Fruit fly (Drosophila melanogaster) whole organism, embryonic: ENCODE results near the gene fln.

Source experiments
- BEAF-32 ChIP-seq: fragments of 200-800 bp; sonication (Bioruptor generic); optimal IDR thresholded peaks from 3 replicates; lab custom pipeline; 2017; ENCODE audit warnings: missing biosample characterization, missing genetic modification characterization, mild to moderate bottlenecking, moderate library complexity, missing genetic modification reagents
- C15 ChIP-seq: fragments of 200-800 bp; sonication (Bioruptor generic); IDR thresholded peaks from 3 replicates; pipeline ENCODE4 v1.3.6; 2022; ENCODE audit warnings: missing biosample characterization, missing genetic modification characterization
- CG10274 ChIP-seq: fragments of 200-800 bp; sonication (Bioruptor generic); optimal IDR thresholded peaks from 3 replicates; lab custom pipeline; 2017; ENCODE audit warnings: missing biosample characterization, mild to moderate bottlenecking, missing genetic modification characterization
- CG10979 ChIP-seq: fragments of 200-800 bp; sonication (Bioruptor generic); optimal IDR thresholded peaks from 2 replicates; lab custom pipeline; 2018; ENCODE audit warnings: missing biosample characterization, mild to moderate bottlenecking, missing genetic modification characterization, moderate library complexity
- CG11085 ChIP-seq: fragments of 200-800 bp; sonication (Bioruptor generic); IDR thresholded peaks from 2 replicates; pipeline ENCODE4 v1.3.6; 2022; ENCODE audit warnings: missing biosample characterization, missing genetic modification characterization
- CG11695 ChIP-seq: fragments of 200-800 bp; sonication (Bioruptor generic); IDR thresholded peaks from 3 replicates; pipeline ENCODE4 v1.3.6; 2022; ENCODE audit warnings: missing biosample characterization, missing genetic modification characterization
- CG12104 ChIP-seq: fragments of 200-800 bp; sonication (Bioruptor generic); optimal IDR thresholded peaks from 3 replicates; lab custom pipeline; 2016; ENCODE audit warnings: missing biosample characterization, missing genetic modification characterization
- CG13296 ChIP-seq: fragments of 200-800 bp; sonication (Bioruptor generic); optimal IDR thresholded peaks from 3 replicates; lab custom pipeline; 2018; ENCODE audit warnings: missing biosample characterization, mild to moderate bottlenecking, missing genetic modification characterization
- CG14050 ChIP-seq: fragments of 200-800 bp; sonication (Bioruptor generic); IDR thresholded peaks from 3 replicates; pipeline ENCODE4 v1.3.6; 2022; ENCODE audit warnings: missing biosample characterization, missing genetic modification characterization
- CG14860 ChIP-seq: fragments of 200-800 bp; sonication (Bioruptor generic); IDR thresholded peaks from 3 replicates; pipeline ENCODE4 v1.3.6; 2022; ENCODE audit warnings: missing biosample characterization, missing genetic modification characterization; ENCODE audit not compliant: partially characterized antibody
- CG1792 ChIP-seq: fragments of 200-800 bp; sonication (Bioruptor generic); optimal IDR thresholded peaks from 2 replicates; lab custom pipeline; 2016; ENCODE audit warnings: missing biosample characterization, missing genetic modification characterization
- CG2875 ChIP-seq: fragments of 200-800 bp; sonication (Bioruptor generic); optimal IDR thresholded peaks from 2 replicates; lab custom pipeline; 2017; ENCODE audit warnings: missing biosample characterization, mild to moderate bottlenecking, missing genetic modification characterization, missing genetic modification reagents
- CG3163 ChIP-seq: fragments of 200-800 bp; sonication (Bioruptor generic); optimal IDR thresholded peaks from 3 replicates; lab custom pipeline; 2016; ENCODE audit warnings: missing biosample characterization, missing genetic modification characterization
- CG32767 ChIP-seq: fragments of 200-800 bp; sonication (Bioruptor generic); IDR thresholded peaks from 2 replicates; pipeline ENCODE4 v1.3.6; 2022; ENCODE audit warnings: missing biosample characterization, missing genetic modification characterization
- CG4424 ChIP-seq: fragments of 200-800 bp; sonication (Bioruptor generic); optimal IDR thresholded peaks from 3 replicates; lab custom pipeline; 2016; ENCODE audit warnings: missing biosample characterization, missing genetic modification characterization
- CG4617 ChIP-seq: fragments of 200-800 bp; sonication (Bioruptor generic); optimal IDR thresholded peaks from 3 replicates; lab custom pipeline; 2016; ENCODE audit warnings: missing biosample characterization, missing genetic modification characterization, borderline replicate concordance
- CG4854 ChIP-seq: fragments of 200-800 bp; sonication (Bioruptor generic); optimal IDR thresholded peaks from 2 replicates; lab custom pipeline; 2016; ENCODE audit warnings: missing biosample characterization, missing genetic modification characterization, inconsistent platforms
- CG5245 ChIP-seq: fragments of 200-800 bp; sonication (Bioruptor generic); optimal IDR thresholded peaks from 3 replicates; lab custom pipeline; 2016; ENCODE audit warnings: missing biosample characterization, missing genetic modification characterization
- CG6175 ChIP-seq: fragments of 200-800 bp; sonication (Bioruptor generic); IDR thresholded peaks from 3 replicates; pipeline ENCODE4 v1.3.6; 2022; ENCODE audit warnings: missing biosample characterization, missing genetic modification characterization
- CG6654 ChIP-seq: fragments of 200-800 bp; sonication (Bioruptor generic); optimal IDR thresholded peaks from 2 replicates; lab custom pipeline; 2017; ENCODE audit warnings: missing biosample characterization, mild to moderate bottlenecking, missing genetic modification characterization
- CG6765 ChIP-seq: fragments of 200-800 bp; sonication (Bioruptor generic); optimal IDR thresholded peaks from 3 replicates; lab custom pipeline; 2017; ENCODE audit warnings: missing biosample characterization, mild to moderate bottlenecking, missing genetic modification characterization
- CG8359 ChIP-seq: fragments of 200-800 bp; sonication (Bioruptor generic); optimal IDR thresholded peaks from 2 replicates; lab custom pipeline; 2017; ENCODE audit warnings: missing biosample characterization, mild to moderate bottlenecking, missing genetic modification characterization, borderline replicate concordance
- CG9437 ChIP-seq: fragments of 200-800 bp; sonication (Bioruptor generic); optimal IDR thresholded peaks from 2 replicates; lab custom pipeline; 2018; ENCODE audit warnings: missing biosample characterization, mild to moderate bottlenecking, missing genetic modification characterization
- CG9727 ChIP-seq: fragments of 200-800 bp; sonication (Bioruptor generic); optimal IDR thresholded peaks from 3 replicates; lab custom pipeline; 2017; ENCODE audit warnings: missing biosample characterization, mild to moderate bottlenecking, missing genetic modification characterization
- Camta ChIP-seq: fragments of 200-800 bp; sonication (Bioruptor generic); optimal IDR thresholded peaks from 2 replicates; lab custom pipeline; 2016; ENCODE audit warnings: missing biosample characterization, missing genetic modification characterization
- Dll ChIP-seq: fragments of 200-800 bp; sonication (Bioruptor generic); IDR thresholded peaks from 4 replicates; pipeline ENCODE4 v1.3.6; 2022; ENCODE audit warnings: missing biosample characterization, missing genetic modification characterization; ENCODE audit not compliant: partially characterized antibody
- Gsc ChIP-seq: fragments of 200-800 bp; sonication (Bioruptor generic); IDR thresholded peaks from 2 replicates; pipeline ENCODE4 v1.3.6; 2022; ENCODE audit warnings: missing biosample characterization, missing genetic modification characterization
- Gug ChIP-seq: fragments of 200-800 bp; sonication (Bioruptor generic); IDR thresholded peaks from 4 replicates; pipeline ENCODE4 v1.3.6; 2022; ENCODE audit warnings: missing biosample characterization, missing genetic modification characterization
- HLH4C ChIP-seq: fragments of 200-800 bp; sonication (Bioruptor generic); IDR thresholded peaks from 3 replicates; pipeline ENCODE4 v1.3.6; 2022; ENCODE audit warnings: missing biosample characterization, missing genetic modification characterization; ENCODE audit not compliant: partially characterized antibody
- HLHmδ ChIP-seq: fragments of 200-800 bp; sonication (Bioruptor generic); optimal IDR thresholded peaks from 2 replicates; lab custom pipeline; 2018; ENCODE audit warnings: missing biosample characterization, mild to moderate bottlenecking, missing genetic modification characterization, moderate library complexity
- Lhr ChIP-seq: fragments of 200-800 bp; sonication (Bioruptor generic); optimal IDR thresholded peaks from 3 replicates; lab custom pipeline; 2017; ENCODE audit warnings: mild to moderate bottlenecking, missing biosample characterization, missing genetic modification reagents, missing genetic modification characterization
- MBD-R2 ChIP-seq: fragments of 200-800 bp; sonication (Bioruptor generic); IDR thresholded peaks from 2 replicates; pipeline ENCODE4 v1.3.6; 2022; ENCODE audit warnings: missing biosample characterization, missing genetic modification characterization
- Scr ChIP-seq: fragments of 200-800 bp; sonication (Bioruptor generic); IDR thresholded peaks from 2 replicates; pipeline ENCODE4 v1.3.6; 2022; ENCODE audit warnings: missing biosample characterization, missing genetic modification characterization; ENCODE audit not compliant: partially characterized antibody
- Sin3A ChIP-seq: fragments of >200 bp; optimal IDR thresholded peaks from 2 replicates; lab custom pipeline; 2018
- Sox102F ChIP-seq: fragments of 200-800 bp; sonication (Bioruptor generic); optimal IDR thresholded peaks from 2 replicates; lab custom pipeline; 2018; ENCODE audit warnings: missing biosample characterization, mild to moderate bottlenecking, missing genetic modification characterization, moderate library complexity
- Spps ChIP-seq: fragments of 200-800 bp; sonication (Bioruptor generic); optimal IDR thresholded peaks from 2 replicates; lab custom pipeline; 2018; ENCODE audit warnings: missing biosample characterization, mild to moderate bottlenecking, missing genetic modification characterization
- Sry-β ChIP-seq: fragments of 200-800 bp; sonication (Bioruptor generic); optimal IDR thresholded peaks from 2 replicates; lab custom pipeline; 2018; ENCODE audit warnings: missing biosample characterization, mild to moderate bottlenecking, missing genetic modification characterization, moderate library complexity
- Ssrp ChIP-seq: fragments of 200-800 bp; sonication (Bioruptor generic); optimal IDR thresholded peaks from 2 replicates; lab custom pipeline; 2018; ENCODE audit warnings: missing biosample characterization, mild to moderate bottlenecking, missing genetic modification characterization, moderate library complexity
- Xrp1 ChIP-seq: fragments of 200-800 bp; sonication (Bioruptor generic); IDR thresholded peaks from 2 replicates; pipeline ENCODE4 v1.3.6; 2022; ENCODE audit warnings: missing biosample characterization, missing genetic modification characterization
- ac ChIP-seq: fragments of 200-800 bp; sonication (Bioruptor generic); optimal IDR thresholded peaks from 3 replicates; lab custom pipeline; 2017; ENCODE audit warnings: missing biosample characterization, mild to moderate bottlenecking, missing genetic modification characterization
- eve ChIP-seq, 2 experiments: fragments of >200 bp; optimal IDR thresholded peaks; 2 replicates each; lab custom pipeline; 2017; ENCODE audit warnings: missing biosample characterization in 2 of 2, missing genetic modification characterization in 2 of 2
- fu2 ChIP-seq: fragments of 200-800 bp; sonication (Bioruptor generic); optimal IDR thresholded peaks from 2 replicates; lab custom pipeline; 2016; ENCODE audit warnings: missing biosample characterization, missing genetic modification characterization
- grau ChIP-seq: fragments of 200-800 bp; optimal IDR thresholded peaks from 3 replicates; lab custom pipeline; 2019; ENCODE audit warnings: missing biosample characterization, mild to moderate bottlenecking, missing genetic modification characterization, moderate library complexity
- jing ChIP-seq: fragments of 200-800 bp; sonication (Bioruptor generic); optimal IDR thresholded peaks from 2 replicates; lab custom pipeline; 2018; ENCODE audit warnings: missing biosample characterization, mild to moderate bottlenecking, missing genetic modification characterization
- pb ChIP-seq: fragments of 200-800 bp; sonication (Bioruptor generic); optimal IDR thresholded peaks from 3 replicates; lab custom pipeline; 2016; ENCODE audit warnings: missing biosample characterization, missing genetic modification characterization
- seq ChIP-seq: fragments of 200-800 bp; sonication (Bioruptor generic); IDR thresholded peaks from 2 replicates; pipeline ENCODE4 v1.3.6; 2022; ENCODE audit warnings: missing biosample characterization, missing genetic modification characterization
- slp2 ChIP-seq: fragments of 200-800 bp; sonication (Bioruptor generic); optimal IDR thresholded peaks from 2 replicates; lab custom pipeline; 2016; ENCODE audit warnings: missing biosample characterization, missing genetic modification characterization
- so ChIP-seq: fragments of 200-800 bp; sonication (Bioruptor generic); IDR thresholded peaks from 3 replicates; pipeline ENCODE4 v1.3.6; 2022; ENCODE audit warnings: missing biosample characterization, missing genetic modification characterization
- tgo ChIP-seq: fragments of 200-800 bp; sonication (Bioruptor generic); IDR thresholded peaks from 3 replicates; pipeline ENCODE4 v1.3.6; 2022; ENCODE audit warnings: missing biosample characterization, missing genetic modification characterization
- tna ChIP-seq: fragments of 200-800 bp; sonication (Bioruptor generic); IDR thresholded peaks from 2 replicates; pipeline ENCODE4 v1.3.6; 2022; ENCODE audit warnings: missing biosample characterization, missing genetic modification characterization; ENCODE audit not compliant: partially characterized antibody
- wor ChIP-seq: fragments of 200-800 bp; sonication (Bioruptor generic); IDR thresholded peaks from 2 replicates; pipeline ENCODE4 v1.3.6; 2022; ENCODE audit warnings: missing biosample characterization, missing genetic modification characterization
- zf30C ChIP-seq: fragments of 200-800 bp; sonication (Bioruptor generic); optimal IDR thresholded peaks from 3 replicates; lab custom pipeline; 2018; ENCODE audit warnings: missing biosample characterization, mild to moderate bottlenecking, missing genetic modification characterization

Gene fln

DNA sequence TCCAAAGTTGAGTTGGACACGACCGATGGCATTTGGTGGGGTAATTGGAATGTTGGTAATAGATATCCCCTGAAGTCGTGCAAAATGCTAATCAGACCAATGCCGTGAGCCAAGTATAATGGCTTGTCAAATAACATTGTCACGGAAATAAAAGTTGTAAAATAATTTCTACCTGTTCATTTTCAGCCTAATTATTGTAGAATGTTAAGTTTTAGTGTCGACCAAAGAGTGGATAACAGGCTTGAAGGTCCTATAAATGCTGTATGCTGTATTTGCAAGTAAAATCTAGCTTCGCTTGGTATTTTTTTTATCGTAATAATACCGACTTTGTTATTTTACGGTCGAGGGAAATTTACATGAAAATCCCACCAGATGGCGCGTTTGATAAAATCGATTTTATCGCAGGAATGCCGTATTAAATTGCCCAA lies 13.4 kb upstream of the fln start (continued):
- TF ChIP-seq Spps (tag; lab: Kevin White, UChicago) (peak; percentile 4), CG4617 (GFP tag; lab: Kevin White, UChicago) (no peak), CG13296 (GFP tag; lab: Kevin White, UChicago) (no peak), slp2 (GFP tag; lab: Kevin White, UChicago) (no peak), Sin3A (no peak), MBD-R2 (GFP tag; lab: Robert Waterston, UW) (no peak), CG11695 (GFP tag; lab: Robert Waterston, UW) (no peak), zf30C (no peak), Dll (peak; percentile 60; the same call in 3 of the 4 replicates), wor (no peak), HLHmδ (GFP tag; lab: Kevin White, UChicago) (no peak), fu2 (GFP tag; lab: Kevin White, UChicago) (no peak), CG2875 (GFP tag; lab: Kevin White, UChicago) (peak; percentile 14), CG11085 (no peak), CG32767 (GFP tag; lab: Robert Waterston, UW) (no peak), CG1792 (GFP tag; lab: Kevin White, UChicago) (no peak), Scr (GFP tag; lab: Robert Waterston, UW) (peak; percentile 56), HLH4C (GFP tag; lab: Robert Waterston, UW) (no peak), tna (GFP tag; lab: Robert Waterston, UW) (0 out of 2 replicates have a peak, but pooled peaks have one; percentile 10), Sox102F (no peak), Sry-β (GFP tag; lab: Kevin White, UChicago) (no peak), Camta (GFP tag; lab: Kevin White, UChicago) (no peak), Ssrp (no peak), CG6765 (GFP tag; lab: Kevin White, UChicago) (no peak), CG14050 (GFP tag; lab: Robert Waterston, UW) (no peak), jing (GFP tag; lab: Kevin White, UChicago) (no peak), grau (tag; lab: Kevin White, UChicago) (no peak), BEAF-32 (GFP tag; lab: Kevin White, UChicago) (peak; percentile 62), CG8359 (GFP tag; lab: Kevin White, UChicago) (no peak), CG4424 (GFP tag; lab: Kevin White, UChicago) (no peak), CG10979 (peak; percentile 46), CG9437 (GFP tag; lab: Kevin White, UChicago) (no peak), Gug (GFP tag; lab: Robert Waterston, UW) (no peak), tgo (GFP tag; lab: Robert Waterston, UW) (no peak), Lhr (GFP tag; lab: Kevin White, UChicago) (peak; percentile 54), so (GFP tag; lab: Robert Waterston, UW) (no peak), CG14860 (GFP tag; lab: Robert Waterston, UW) (no peak), CG6654 (no peak), CG6175 (no peak), seq (GFP tag; lab: Robert Waterston, UW) (no peak), pb (GFP tag; lab: Kevin White, UChicago) (no peak), CG5245 (GFP tag; lab: Kevin White, UChicago) (no peak), ac (GFP tag; lab: Kevin White, UChicago) (no peak), CG12104 (no peak), C15 (GFP tag; lab: Robert Waterston, UW) (no peak), CG4854 (GFP tag; lab: Kevin White, UChicago) (no peak), eve (GFP tag; optimal IDR thresholded peaks at IDR 0.05; lab: Kevin White, UChicago) (peak in 1 of 2 experiments; percentile 65), CG3163 (GFP tag; lab: Kevin White, UChicago) (no peak), CG9727 (GFP tag; lab: Kevin White, UChicago) (no peak), Gsc (no peak), CG10274 (no peak), Xrp1 (GFP tag; lab: Robert Waterston, UW) (peak; percentile 30; the same call in 1 of the 2 replicates)
